Fruit fly (Drosophila melanogaster): Measurements from ENCODE around the gene Dhc1.
A peak's percentile ranks its signal among the peaks of the same experiment; 100 is the strongest.

Gene Dhc1

DNA sequence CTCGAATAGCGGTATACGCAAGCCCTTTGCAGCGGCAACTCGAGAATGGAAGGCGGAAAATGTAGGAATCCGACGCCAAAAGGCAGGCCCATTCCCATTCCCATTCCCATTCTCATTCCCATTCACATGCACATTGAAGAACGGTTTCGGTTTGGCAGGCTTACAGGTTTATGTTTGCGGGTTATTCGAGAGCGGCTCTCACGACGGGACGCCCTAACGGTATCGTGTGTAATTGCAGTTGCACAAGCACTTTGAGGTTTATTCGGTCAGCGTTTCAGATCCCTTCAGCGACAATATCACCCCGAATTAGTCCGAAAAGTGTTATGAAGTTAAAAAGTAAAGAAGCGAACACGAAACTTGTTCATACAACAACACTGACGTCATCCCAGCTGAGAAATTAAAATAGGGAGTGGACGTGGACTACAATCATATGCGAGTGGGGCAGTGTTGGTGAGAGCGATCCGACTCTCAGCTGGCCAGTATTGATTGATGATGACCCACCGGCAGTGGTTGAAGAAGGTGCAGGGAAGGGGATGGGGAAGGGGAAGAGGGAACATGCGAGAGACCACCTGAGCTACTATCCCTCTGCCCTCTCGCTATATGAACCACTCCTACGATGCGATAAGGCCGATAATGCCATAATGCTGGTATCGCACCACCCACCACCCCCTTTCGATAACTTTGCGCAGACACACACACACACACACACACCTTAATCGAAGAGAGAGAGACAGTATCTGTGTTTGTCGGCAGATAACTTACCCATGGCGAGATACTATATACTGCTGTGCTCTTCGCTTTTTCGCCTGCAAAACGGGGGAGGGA, 30.0 kb upstream of the Dhc1 start (continued):
- no peak for TF ChIP-seq CG12155 (GFP tag; optimal IDR thresholded peaks at IDR 0.05)
- TF ChIP-seq CG4854 (GFP tag; optimal IDR thresholded peaks at IDR 0.05), result no peak
- TF ChIP-seq odd (GFP tag; optimal IDR thresholded peaks at IDR 0.05), result no peak
- TF ChIP-seq CG5245 (GFP tag; optimal IDR thresholded peaks at IDR 0.05), result no peak
- peak in 1 of 2 experiments; percentile 67 for TF ChIP-seq crp (GFP tag; optimal IDR thresholded peaks at IDR 0.05)
- TF ChIP-seq tap (tag; optimal IDR thresholded peaks at IDR 0.05), result no peak
- TF ChIP-seq B-H2 (GFP tag; optimal IDR thresholded peaks at IDR 0.05), result peak; percentile 58
- TF ChIP-seq CG18764 (GFP tag; optimal IDR thresholded peaks at IDR 0.05), result no peak
- no peak for TF ChIP-seq tio (GFP tag; optimal IDR thresholded peaks at IDR 0.05)
- no peak for TF ChIP-seq disco-r (GFP tag; optimal IDR thresholded peaks at IDR 0.05)
- TF ChIP-seq sim (GFP tag; IDR thresholded peaks at IDR 0.05), result no peak
- TF ChIP-seq CG7963 (GFP tag; IDR thresholded peaks at IDR 0.05; ENCODE audit: partially characterized antibody), result no peak
- no peak for TF ChIP-seq CG6813 (GFP tag; optimal IDR thresholded peaks at IDR 0.05)
- peak; percentile 98 for TF ChIP-seq cg (GFP tag; optimal IDR thresholded peaks at IDR 0.05)
- TF ChIP-seq shn (GFP tag; optimal IDR thresholded peaks at IDR 0.05), result no peak
- no peak for TF ChIP-seq pros (GFP tag; optimal IDR thresholded peaks at IDR 0.05)
- peak; percentile 25 for TF ChIP-seq fd64A (GFP tag; optimal IDR thresholded peaks at IDR 0.05)
- TF ChIP-seq lilli (GFP tag; optimal IDR thresholded peaks at IDR 0.05), result no peak
- TF ChIP-seq NFAT (GFP tag; IDR thresholded peaks at IDR 0.05), result no peak
- TF ChIP-seq Ada2b (GFP tag; IDR thresholded peaks at IDR 0.05), result no peak
- TF ChIP-seq ara (GFP tag; IDR thresholded peaks at IDR 0.05), result no peak
- TF ChIP-seq D19A (tag; optimal IDR thresholded peaks at IDR 0.05), result no peak
- TF ChIP-seq sqz (GFP tag; optimal IDR thresholded peaks at IDR 0.05), result no peak
- no peak for TF ChIP-seq pan (optimal IDR thresholded peaks at IDR 0.05)
- no peak for TF ChIP-seq pan (GFP tag; optimal IDR thresholded peaks at IDR 0.05 in 1 of 2, IDR thresholded peaks at IDR 0.05 in 1 of 2)
- TF ChIP-seq CG16815 (GFP tag; optimal IDR thresholded peaks at IDR 0.05), result no peak
- TF ChIP-seq pb (GFP tag; optimal IDR thresholded peaks at IDR 0.05), result no peak
- no peak for TF ChIP-seq Mad (GFP tag; optimal IDR thresholded peaks at IDR 0.05)
- TF ChIP-seq Trl (optimal IDR thresholded peaks at IDR 0.05), result peak; percentile 69 to 90
- no peak for TF ChIP-seq Trl (GFP tag; optimal IDR thresholded peaks at IDR 0.05)
- no peak for TF ChIP-seq Stat92E (GFP tag; optimal IDR thresholded peaks at IDR 0.05)
- TF ChIP-seq Bgb (GFP tag; IDR thresholded peaks at IDR 0.05; ENCODE audit: partially characterized antibody), result no peak
- no peak for TF ChIP-seq Dip2 (GFP tag; IDR thresholded peaks at IDR 0.05)
- no peak for TF ChIP-seq D (optimal IDR thresholded peaks at IDR 0.05)
- no peak for TF ChIP-seq D (GFP tag; optimal IDR thresholded peaks at IDR 0.05)
- no peak for TF ChIP-seq dmrt11E (tag; optimal IDR thresholded peaks at IDR 0.05)
- no peak for TF ChIP-seq Opbp (GFP tag; IDR thresholded peaks at IDR 0.05; ENCODE audit: partially characterized antibody)
- TF ChIP-seq CG11093 (GFP tag; IDR thresholded peaks at IDR 0.05), result no peak
- peak; percentile 86 for TF ChIP-seq CG12769 (tag; optimal IDR thresholded peaks at IDR 0.05)
- TF ChIP-seq knrl (GFP tag; IDR thresholded peaks at IDR 0.05; ENCODE audit: partially characterized antibody), result no peak
- no peak for TF ChIP-seq CG9817 (tag; optimal IDR thresholded peaks at IDR 0.05)

DNA sequence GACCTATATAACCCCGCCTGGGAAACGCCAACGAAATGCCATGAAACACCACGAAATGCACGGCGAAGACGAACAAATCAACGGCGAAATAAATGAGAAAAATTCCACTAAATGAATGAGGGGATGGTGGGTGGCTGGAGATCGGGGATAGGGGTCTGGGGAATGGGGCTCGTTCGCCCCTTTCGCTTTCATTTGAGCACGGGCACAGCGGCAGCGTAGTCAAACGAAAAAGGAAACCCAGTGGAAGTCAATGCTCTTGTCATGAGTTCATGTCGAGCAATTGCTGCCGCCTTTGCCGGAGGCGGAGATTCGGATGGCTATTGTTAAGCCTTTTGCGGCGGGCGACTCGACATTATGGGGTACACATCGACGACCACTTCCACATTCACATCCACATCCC, 28.8 kb upstream of the Dhc1 start:
- no peak for TF ChIP-seq CG1602 (GFP tag; optimal IDR thresholded peaks at IDR 0.05)
- peak; percentile 9 for TF ChIP-seq CG12769 (tag; optimal IDR thresholded peaks at IDR 0.05)
- TF ChIP-seq CG8388 (GFP tag; optimal IDR thresholded peaks at IDR 0.05), result no peak
- TF ChIP-seq Blimp-1 (GFP tag; optimal IDR thresholded peaks at IDR 0.05), result peak; percentile 75
